Worm (Caenorhabditis elegans) whole organism, midembryonic: ENCODE measurements around the gene T23F2.2.

Source experiments
- T22C8.4 ChIP-seq: fragments of 200-800 bp; sonication (Bioruptor generic); IDR thresholded peaks from 2 replicates; pipeline ENCODE4 v1.3.6; 2022; ENCODE audit warnings: missing genetic modification characterization, missing compliant biosample characterization
- flt-1 ChIP-seq: fragments of 200-800 bp; sonication (Bioruptor generic); IDR thresholded peaks from 2 replicates; pipeline ENCODE4 v1.3.6; 2022; ENCODE audit warnings: missing genetic modification characterization, missing compliant biosample characterization
- klf-2 ChIP-seq: fragments of 200-800 bp; sonication (Bioruptor generic); conservative IDR thresholded peaks from 2 replicates; pipeline ENCODE4 v1.3.6; 2022; ENCODE audit warnings: missing genetic modification reagents, missing genetic modification characterization, missing compliant biosample characterization
- ref-1 ChIP-seq: fragments of 200-800 bp; sonication (Bioruptor generic); conservative IDR thresholded peaks from 2 replicates; pipeline ENCODE4 v1.3.6; 2022; ENCODE audit warnings: missing genetic modification reagents, missing genetic modification characterization, missing compliant biosample characterization
- ztf-23 ChIP-seq: fragments of 200-800 bp; sonication (Bioruptor generic); IDR thresholded peaks from 2 replicates; pipeline ENCODE4 v1.3.6; 2022; ENCODE audit warnings: missing genetic modification reagents, missing genetic modification characterization, missing compliant biosample characterization
- ztf-29 ChIP-seq: fragments of 200-800 bp; sonication (Bioruptor generic); IDR thresholded peaks from 2 replicates; pipeline ENCODE4 v1.3.6; 2022; ENCODE audit warnings: missing genetic modification reagents, missing genetic modification characterization, missing compliant biosample characterization

ce11 chrX:5477597-5477996, 27.5 kb downstream of the T23F2.2 start:
- TF ChIP-seq klf-2 = no peak
- TF ChIP-seq ztf-29 (GFP tag; lab: Robert Waterston, UW) = no peak
- no peak for TF ChIP-seq flt-1 (GFP tag; lab: Robert Waterston, UW)
- no peak for TF ChIP-seq T22C8.4 (GFP tag; lab: Robert Waterston, UW)
- TF ChIP-seq ztf-23 (GFP tag; lab: Robert Waterston, UW) = no peak
- no peak for TF ChIP-seq ref-1 (GFP tag; lab: Robert Waterston, UW)
